Worm (Caenorhabditis elegans): ENCODE results near the gene F27E5.9.

- TF ChIP-seq dmd-4 (tag; optimal IDR thresholded peaks at IDR 0.05) (no peak), fos-1 (tag; optimal IDR thresholded peaks at IDR 0.05) (no peak), nhr-77 (tag; optimal IDR thresholded peaks at IDR 0.05) (no peak), ztf-11 (tag; optimal IDR thresholded peaks at IDR 0.05) (no peak), alr-1 (tag; optimal IDR thresholded peaks at IDR 0.05) (no peak), ama-1 (optimal IDR thresholded peaks at IDR 0.05) (no peak), egl-27 (tag; optimal IDR thresholded peaks at IDR 0.05) (no peak), unc-39 (tag; optimal IDR thresholded peaks at IDR 0.05) (no peak), lin-39 (tag; optimal IDR thresholded peaks at IDR 0.05) (no peak), elt-1 (tag; optimal IDR thresholded peaks at IDR 0.05) (no peak), snpc-4 (tag; optimal IDR thresholded peaks at IDR 0.05) (no peak), zag-1 (tag; optimal IDR thresholded peaks at IDR 0.05) (no peak)
Measured at ce11 chrII:10162785-10163184, 28.0 kb downstream of the F27E5.9 start.
